Fruit fly (Drosophila melanogaster) whole organism, embryonic: ENCODE results near the gene inc.

ENCODE experiments used
- ATbp ChIP-seq: fragments of 200-800 bp; sonication (Bioruptor generic); optimal IDR thresholded peaks from 2 replicates; lab custom pipeline; 2017; ENCODE audit warnings: missing biosample characterization, mild to moderate bottlenecking, missing genetic modification characterization, missing genetic modification reagents
- C15 ChIP-seq: fragments of 200-800 bp; sonication (Bioruptor generic); IDR thresholded peaks from 3 replicates; pipeline ENCODE4 v1.3.6; 2022; ENCODE audit warnings: missing biosample characterization, missing genetic modification characterization
- CG10321 ChIP-seq: fragments of 200-800 bp; sonication (Bioruptor generic); IDR thresholded peaks from 2 replicates; pipeline ENCODE4 v1.3.6; 2022; ENCODE audit warnings: missing biosample characterization, missing genetic modification characterization
- CG10462 ChIP-seq: fragments of 200-800 bp; sonication (Bioruptor generic); optimal IDR thresholded peaks from 2 replicates; lab custom pipeline; 2016; ENCODE audit warnings: missing biosample characterization, missing genetic modification characterization
- CG11456 ChIP-seq: fragments of 200-800 bp; sonication (Bioruptor generic); IDR thresholded peaks from 3 replicates; pipeline ENCODE4 v1.3.6; 2022; ENCODE audit warnings: missing biosample characterization, missing genetic modification characterization
- CG13296 ChIP-seq: fragments of 200-800 bp; sonication (Bioruptor generic); optimal IDR thresholded peaks from 3 replicates; lab custom pipeline; 2018; ENCODE audit warnings: missing biosample characterization, mild to moderate bottlenecking, missing genetic modification characterization
- CG14050 ChIP-seq: fragments of 200-800 bp; sonication (Bioruptor generic); IDR thresholded peaks from 3 replicates; pipeline ENCODE4 v1.3.6; 2022; ENCODE audit warnings: missing biosample characterization, missing genetic modification characterization
- CG14710 ChIP-seq: fragments of 200-800 bp; sonication (Bioruptor generic); optimal IDR thresholded peaks from 3 replicates; lab custom pipeline; 2019; ENCODE audit warnings: missing biosample characterization, mild to moderate bottlenecking, missing genetic modification characterization, moderate library complexity
- CG1792 ChIP-seq: fragments of 200-800 bp; sonication (Bioruptor generic); optimal IDR thresholded peaks from 2 replicates; lab custom pipeline; 2016; ENCODE audit warnings: missing biosample characterization, missing genetic modification characterization
- CG18599 ChIP-seq: fragments of 200-800 bp; sonication (Bioruptor generic); optimal IDR thresholded peaks from 3 replicates; lab custom pipeline; 2017; ENCODE audit warnings: missing biosample characterization, missing genetic modification characterization, mild to moderate bottlenecking, moderate library complexity, missing genetic modification reagents
- CG30403 ChIP-seq: fragments of 200-800 bp; sonication (Bioruptor generic); optimal IDR thresholded peaks from 3 replicates; lab custom pipeline; 2016; ENCODE audit warnings: missing biosample characterization, missing genetic modification characterization
- CG3065 ChIP-seq: fragments of 200-800 bp; sonication (Bioruptor generic); optimal IDR thresholded peaks from 2 replicates; lab custom pipeline; 2016; ENCODE audit warnings: missing biosample characterization, missing genetic modification characterization
- CG3847 ChIP-seq: fragments of 200-800 bp; sonication (Bioruptor generic); IDR thresholded peaks from 2 replicates; pipeline ENCODE4 v1.3.6; 2022; ENCODE audit warnings: missing biosample characterization, missing genetic modification characterization
- CG3995 ChIP-seq: fragments of 200-800 bp; sonication (Bioruptor generic); optimal IDR thresholded peaks from 3 replicates; lab custom pipeline; 2016; ENCODE audit warnings: missing biosample characterization, missing genetic modification characterization
- CG6791 ChIP-seq: fragments of 200-800 bp; sonication (Bioruptor generic); IDR thresholded peaks from 3 replicates; pipeline ENCODE4 v1.3.6; 2022; ENCODE audit warnings: missing biosample characterization, missing genetic modification characterization; ENCODE audit not compliant: partially characterized antibody
- CG7963 ChIP-seq: fragments of 200-800 bp; sonication (Bioruptor generic); IDR thresholded peaks from 3 replicates; pipeline ENCODE4 v1.3.6; 2022; ENCODE audit warnings: missing biosample characterization, missing genetic modification characterization; ENCODE audit not compliant: partially characterized antibody
- CG9876 ChIP-seq: fragments of 200-800 bp; sonication (Bioruptor generic); optimal IDR thresholded peaks from 2 replicates; lab custom pipeline; 2016; ENCODE audit warnings: missing biosample characterization, missing genetic modification characterization
- Camta ChIP-seq: fragments of 200-800 bp; sonication (Bioruptor generic); optimal IDR thresholded peaks from 2 replicates; lab custom pipeline; 2016; ENCODE audit warnings: missing biosample characterization, missing genetic modification characterization
- CoRest ChIP-seq: fragments of 200-800 bp; sonication (Bioruptor generic); optimal IDR thresholded peaks from 3 replicates; lab custom pipeline; 2018; ENCODE audit warnings: missing biosample characterization, mild to moderate bottlenecking, missing genetic modification characterization, moderate library complexity
- Dbx ChIP-seq: fragments of 200-800 bp; sonication (Bioruptor generic); IDR thresholded peaks from 3 replicates; pipeline ENCODE4 v1.3.6; 2022; ENCODE audit warnings: missing biosample characterization, missing genetic modification characterization
- Deaf1 ChIP-seq: fragments of 200-800 bp; optimal IDR thresholded peaks from 3 replicates; lab custom pipeline; 2019; ENCODE audit warnings: missing biosample characterization, mild to moderate bottlenecking, missing genetic modification characterization, moderate library complexity
- HmgD ChIP-seq: fragments of 200-800 bp; sonication (Bioruptor generic); optimal IDR thresholded peaks from 3 replicates; lab custom pipeline; 2016; ENCODE audit warnings: missing biosample characterization, missing genetic modification characterization
- Hsf ChIP-seq: fragments of 200-800 bp; sonication (Bioruptor generic); optimal IDR thresholded peaks from 3 replicates; lab custom pipeline; 2016; ENCODE audit warnings: missing biosample characterization, missing genetic modification characterization
- MBD-R2 ChIP-seq: fragments of 200-800 bp; sonication (Bioruptor generic); IDR thresholded peaks from 2 replicates; pipeline ENCODE4 v1.3.6; 2022; ENCODE audit warnings: missing biosample characterization, missing genetic modification characterization
- MTF-1 ChIP-seq: fragments of 200-800 bp; sonication (Bioruptor generic); optimal IDR thresholded peaks from 2 replicates; lab custom pipeline; 2018; ENCODE audit warnings: missing biosample characterization, mild to moderate bottlenecking, missing genetic modification characterization, borderline replicate concordance
- Max ChIP-seq: fragments of 200-800 bp; sonication (Bioruptor generic); optimal IDR thresholded peaks from 2 replicates; lab custom pipeline; 2016; ENCODE audit warnings: missing biosample characterization, mild to moderate bottlenecking, missing genetic modification characterization
- NFAT ChIP-seq: fragments of 200-800 bp; sonication (Bioruptor generic); IDR thresholded peaks from 2 replicates; pipeline ENCODE4 v1.3.6; 2022; ENCODE audit warnings: missing biosample characterization, missing genetic modification characterization
- Scr ChIP-seq: fragments of 200-800 bp; sonication (Bioruptor generic); IDR thresholded peaks from 2 replicates; pipeline ENCODE4 v1.3.6; 2022; ENCODE audit warnings: missing biosample characterization, missing genetic modification characterization; ENCODE audit not compliant: partially characterized antibody
- Xrp1 ChIP-seq: fragments of 200-800 bp; sonication (Bioruptor generic); IDR thresholded peaks from 2 replicates; pipeline ENCODE4 v1.3.6; 2022; ENCODE audit warnings: missing biosample characterization, missing genetic modification characterization
- bcd ChIP-seq: fragments of 200-800 bp; sonication (Bioruptor generic); optimal IDR thresholded peaks from 2 replicates; lab custom pipeline; 2017; ENCODE audit warnings: missing biosample characterization, mild to moderate bottlenecking, missing genetic modification characterization
- dysf ChIP-seq: fragments of 200-800 bp; sonication (Bioruptor generic); IDR thresholded peaks from 3 replicates; pipeline ENCODE4 v1.3.6; 2022; ENCODE audit warnings: missing biosample characterization, missing genetic modification characterization
- ems ChIP-seq: fragments of 200-800 bp; sonication (Bioruptor generic); optimal IDR thresholded peaks from 3 replicates; lab custom pipeline; 2016; ENCODE audit warnings: missing biosample characterization, missing genetic modification characterization
- fd102C ChIP-seq: fragments of 200-800 bp; sonication (Bioruptor generic); optimal IDR thresholded peaks from 2 replicates; lab custom pipeline; 2018; ENCODE audit warnings: missing biosample characterization, mild to moderate bottlenecking, missing genetic modification characterization, moderate library complexity
- gro ChIP-seq: fragments of 200-800 bp; sonication (Bioruptor generic); optimal IDR thresholded peaks from 2 replicates; lab custom pipeline; 2016; ENCODE audit warnings: missing biosample characterization, missing genetic modification characterization
- gsb ChIP-seq: fragments of 200-800 bp; sonication (Bioruptor generic); IDR thresholded peaks from 2 replicates; pipeline ENCODE4 v1.3.6; 2022; ENCODE audit warnings: missing biosample characterization, missing genetic modification characterization
- ind ChIP-seq: fragments of 200-800 bp; sonication (Bioruptor generic); optimal IDR thresholded peaks from 3 replicates; lab custom pipeline; 2016; ENCODE audit warnings: missing biosample characterization, missing genetic modification characterization
- jumu ChIP-seq: fragments of 200-800 bp; sonication (Bioruptor generic); optimal IDR thresholded peaks from 3 replicates; lab custom pipeline; 2016; ENCODE audit warnings: missing biosample characterization, missing genetic modification characterization
- ken ChIP-seq: fragments of 200-800 bp; sonication (Bioruptor generic); IDR thresholded peaks from 3 replicates; pipeline ENCODE4 v1.3.6; 2022; ENCODE audit warnings: missing biosample characterization, missing genetic modification characterization
- lmd ChIP-seq: fragments of 200-800 bp; sonication (Bioruptor generic); IDR thresholded peaks from 2 replicates; pipeline ENCODE4 v1.3.6; 2022; ENCODE audit warnings: missing biosample characterization, missing genetic modification characterization
- mam ChIP-seq: fragments of 200-800 bp; sonication (Bioruptor generic); optimal IDR thresholded peaks from 3 replicates; lab custom pipeline; 2016; ENCODE audit warnings: missing biosample characterization, missing genetic modification characterization
- nom ChIP-seq: fragments of 200-800 bp; sonication (Bioruptor generic); optimal IDR thresholded peaks from 2 replicates; lab custom pipeline; 2017; ENCODE audit warnings: missing biosample characterization, missing genetic modification characterization, mild to moderate bottlenecking, moderate library complexity, missing genetic modification reagents
- p53 ChIP-seq: fragments of 200-800 bp; sonication (Bioruptor generic); optimal IDR thresholded peaks from 2 replicates; lab custom pipeline; 2016; ENCODE audit warnings: missing biosample characterization, missing genetic modification characterization
- pzg ChIP-seq: fragments of 200-800 bp; sonication (Bioruptor generic); optimal IDR thresholded peaks from 3 replicates; lab custom pipeline; 2018; ENCODE audit warnings: missing biosample characterization, mild to moderate bottlenecking, missing genetic modification characterization, moderate library complexity
- row ChIP-seq: fragments of 200-800 bp; sonication (Bioruptor generic); IDR thresholded peaks from 3 replicates; pipeline ENCODE4 v1.3.6; 2022; ENCODE audit warnings: missing biosample characterization, missing genetic modification characterization
- sens ChIP-seq: fragments of 200-800 bp; sonication (Bioruptor generic); peaks from one replicate; lab custom pipeline; 2016; ENCODE audit warnings: missing biosample characterization, missing genetic modification characterization
- stwl ChIP-seq: fragments of 200-800 bp; sonication (Bioruptor generic); optimal IDR thresholded peaks from 3 replicates; lab custom pipeline; 2018; ENCODE audit warnings: missing biosample characterization, mild to moderate bottlenecking, missing genetic modification characterization, moderate library complexity
- trem ChIP-seq: fragments of 200-800 bp; optimal IDR thresholded peaks from 3 replicates; lab custom pipeline; 2019; ENCODE audit warnings: missing biosample characterization, mild to moderate bottlenecking, missing genetic modification characterization, moderate library complexity
- wdn ChIP-seq: fragments of 200-800 bp; sonication (Bioruptor generic); IDR thresholded peaks from 2 replicates; pipeline ENCODE4 v1.3.6; 2022; ENCODE audit warnings: missing biosample characterization, missing genetic modification characterization
- wek ChIP-seq: fragments of 200-800 bp; sonication (Bioruptor generic); optimal IDR thresholded peaks from 3 replicates; lab custom pipeline; 2018; ENCODE audit warnings: missing biosample characterization, mild to moderate bottlenecking, missing genetic modification characterization, moderate library complexity

Gene inc

dm6 chrX:1478276-1479122 lies 4.8 kb upstream of the inc start, which contains the start of gene rush (continued):
- TF ChIP-seq MTF-1 (GFP tag; lab: Kevin White, UChicago) (no peak), ems (GFP tag; lab: Kevin White, UChicago) (peak; percentile 13), dysf (GFP tag; lab: Robert Waterston, UW) (0 out of 3 replicates have a peak, but pooled peaks have one; percentile 18), p53 (GFP tag; lab: Kevin White, UChicago) (peak; percentile 6), MBD-R2 (GFP tag; lab: Robert Waterston, UW) (peak; percentile 69), CG3995 (GFP tag; lab: Kevin White, UChicago) (peak; percentile 19), CG3847 (GFP tag; lab: Robert Waterston, UW) (peak; percentile 68), Camta (GFP tag; lab: Kevin White, UChicago) (no peak), gsb (GFP tag; lab: Robert Waterston, UW) (no peak), bcd (GFP tag; lab: Kevin White, UChicago) (peak; percentile 50), lmd (peak; percentile 45; the same call in 1 of the 2 replicates), Max (GFP tag; lab: Kevin White, UChicago) (peak; percentile 6), nom (GFP tag; lab: Kevin White, UChicago) (peak; percentile 17), fd102C (GFP tag; lab: Kevin White, UChicago) (no peak), ATbp (peak; percentile 4), CG14050 (0 out of 3 replicates have a peak, but pooled peaks have one; percentile 13), sens (GFP tag; lab: Kevin White, UChicago) (peak; percentile 59), pzg (GFP tag; lab: Kevin White, UChicago) (peak; percentile 82), CG9876 (GFP tag; lab: Kevin White, UChicago) (peak; percentile 20), CG6791 (no peak), HmgD (GFP tag; lab: Kevin White, UChicago) (peak; percentile 15), wdn (GFP tag; lab: Robert Waterston, UW) (0 out of 2 replicates have a peak, but pooled peaks have one; percentile 43), trem (tag; lab: Kevin White, UChicago) (peak; percentile 5), CG1792 (GFP tag; lab: Kevin White, UChicago) (peak; percentile 13), C15 (no peak), CoRest (tag; lab: Kevin White, UChicago) (peak; percentile 44), Scr (no peak), mam (GFP tag; lab: Kevin White, UChicago) (peak; percentile 56), jumu (GFP tag; lab: Kevin White, UChicago) (peak; percentile 15), CG3065 (GFP tag; lab: Kevin White, UChicago) (no peak), Xrp1 (GFP tag; lab: Robert Waterston, UW) (peak; percentile 38; the same call in 1 of the 2 replicates), Dbx (GFP tag; lab: Robert Waterston, UW) (no peak; the same call in 2 of the 3 replicates), Hsf (peak; percentile 24), CG11456 (peak; percentile 50; the same call in 1 of the 3 replicates), stwl (tag; lab: Kevin White, UChicago) (peak; percentile 27), row (GFP tag; lab: Robert Waterston, UW) (peak; percentile 63), ken (GFP tag; lab: Robert Waterston, UW) (peak; percentile 48; the same call in 1 of the 3 replicates), CG14710 (peak; percentile 43), Deaf1 (tag; lab: Kevin White, UChicago) (peak; percentile 0), gro (GFP tag; lab: Kevin White, UChicago) (peak; percentile 36), CG18599 (GFP tag; lab: Kevin White, UChicago) (peak; percentile 41), CG10321 (GFP tag; lab: Robert Waterston, UW) (peak; percentile 24; the same call in 1 of the 2 replicates), wek (GFP tag; lab: Kevin White, UChicago) (no peak), CG7963 (GFP tag; lab: Robert Waterston, UW) (no peak), CG13296 (GFP tag; lab: Kevin White, UChicago) (peak; percentile 6), ind (GFP tag; lab: Kevin White, UChicago) (peak; percentile 25), CG30403 (GFP tag; lab: Kevin White, UChicago) (peak; percentile 42), NFAT (GFP tag; lab: Robert Waterston, UW) (peak; percentile 53; the same call in 1 of the 2 replicates), CG10462 (no peak)
